Worm (Caenorhabditis elegans): Measurements from ENCODE around the gene helq-1.

The helq-1 gene

ce11 chrIII:614447-614846, 27.5 kb upstream of the helq-1 start, which contains the start of gene T19C3.3:
T19C3.3 (minus strand) TSS chrIII:614547.
- TF ChIP-seq T22C8.4 (GFP tag; IDR thresholded peaks at IDR 0.05) (no peak), cog-1 (tag; optimal IDR thresholded peaks at IDR 0.05) (no peak), ztf-29 (GFP tag; IDR thresholded peaks at IDR 0.05) (no peak), klf-2 (GFP tag; conservative IDR thresholded peaks at IDR 0.05) (no peak), ztf-23 (GFP tag; IDR thresholded peaks at IDR 0.05) (no peak), ref-1 (GFP tag; conservative IDR thresholded peaks at IDR 0.05) (no peak), med-1 (GFP tag; optimal IDR thresholded peaks at IDR 0.05; ENCODE audit: insufficient read depth) (no peak), flt-1 (GFP tag; IDR thresholded peaks at IDR 0.05) (no peak), tab-1 (GFP tag; IDR thresholded peaks at IDR 0.05) (no peak)

DNA sequence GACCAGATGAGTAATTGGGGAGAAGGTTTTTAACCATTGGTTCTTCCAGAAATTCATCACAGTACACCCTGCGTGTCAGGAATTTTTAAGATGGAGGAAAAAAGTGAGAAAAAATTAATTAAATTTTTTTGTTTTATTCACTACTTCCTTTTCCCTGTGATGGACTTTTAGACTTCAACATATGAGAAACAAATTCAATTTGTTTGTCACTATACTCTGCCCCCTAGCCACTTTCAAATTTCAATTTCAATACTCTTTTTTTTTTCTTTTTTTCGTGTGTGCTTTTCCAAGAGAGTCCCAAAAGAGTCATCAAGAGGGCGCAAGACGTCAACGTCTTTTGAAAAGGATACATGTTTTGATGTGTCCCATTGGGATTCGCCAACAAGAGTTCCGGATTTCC, 25.9 kb upstream of the helq-1 start:
- TF ChIP-seq tab-1 (GFP tag; IDR thresholded peaks at IDR 0.05): no peak
- no peak for TF ChIP-seq T22C8.4 (GFP tag; IDR thresholded peaks at IDR 0.05)
- TF ChIP-seq ztf-23 (GFP tag; IDR thresholded peaks at IDR 0.05): no peak
- TF ChIP-seq cog-1 (tag; optimal IDR thresholded peaks at IDR 0.05): no peak
- TF ChIP-seq ref-1 (GFP tag; conservative IDR thresholded peaks at IDR 0.05): no peak
- TF ChIP-seq flt-1 (GFP tag; IDR thresholded peaks at IDR 0.05): no peak
- no peak for TF ChIP-seq med-1 (GFP tag; optimal IDR thresholded peaks at IDR 0.05; ENCODE audit: insufficient read depth)
- no peak for TF ChIP-seq klf-2 (GFP tag; conservative IDR thresholded peaks at IDR 0.05)
- no peak for TF ChIP-seq ztf-29 (GFP tag; IDR thresholded peaks at IDR 0.05)

- TF ChIP-seq flt-1 (GFP tag; IDR thresholded peaks at IDR 0.05) (no peak), klf-2 (GFP tag; conservative IDR thresholded peaks at IDR 0.05) (no peak), ztf-29 (GFP tag; IDR thresholded peaks at IDR 0.05) (no peak), tab-1 (GFP tag; IDR thresholded peaks at IDR 0.05) (no peak), T22C8.4 (GFP tag; IDR thresholded peaks at IDR 0.05) (no peak), ztf-23 (GFP tag; IDR thresholded peaks at IDR 0.05) (no peak), med-1 (GFP tag; optimal IDR thresholded peaks at IDR 0.05; ENCODE audit: insufficient read depth) (no peak), ref-1 (GFP tag; conservative IDR thresholded peaks at IDR 0.05) (no peak), cog-1 (tag; optimal IDR thresholded peaks at IDR 0.05) (no peak)
These were observed 25.0 kb upstream of the helq-1 start for ce11 chrIII:611900-612299.

DNA sequence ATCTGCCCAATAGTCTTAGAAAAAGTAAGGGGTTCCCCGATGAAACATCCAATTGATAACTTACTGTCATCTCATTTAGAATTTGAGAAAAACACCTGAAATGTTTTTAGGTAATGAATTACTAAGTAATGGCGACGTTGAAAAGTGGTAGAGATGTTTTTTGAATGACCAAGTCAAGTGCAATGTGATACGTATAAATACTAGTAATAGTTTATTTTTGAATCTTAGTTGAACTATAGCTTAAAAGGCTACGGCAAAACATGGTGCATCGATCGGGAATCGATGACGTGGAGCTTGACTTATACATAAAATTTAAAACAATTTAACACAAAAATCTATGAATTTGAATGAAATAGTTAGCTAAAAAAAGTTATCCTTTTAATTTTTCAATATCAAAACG, 22.6 kb upstream of the helq-1 start, which contains the start of gene best-17:
best-17 (minus strand) TSS at position 101 of the 400 bp plus-strand sequence.
- TF ChIP-seq tab-1 (GFP tag; IDR thresholded peaks at IDR 0.05) (no peak), ztf-29 (GFP tag; IDR thresholded peaks at IDR 0.05) (no peak), cog-1 (tag; optimal IDR thresholded peaks at IDR 0.05) (no peak), ref-1 (GFP tag; conservative IDR thresholded peaks at IDR 0.05) (no peak), klf-2 (GFP tag; conservative IDR thresholded peaks at IDR 0.05) (no peak), flt-1 (GFP tag; IDR thresholded peaks at IDR 0.05) (no peak), med-1 (GFP tag; optimal IDR thresholded peaks at IDR 0.05; ENCODE audit: insufficient read depth) (no peak), ztf-23 (GFP tag; IDR thresholded peaks at IDR 0.05) (no peak), T22C8.4 (GFP tag; IDR thresholded peaks at IDR 0.05) (no peak)

- TF ChIP-seq cog-1 (tag; optimal IDR thresholded peaks at IDR 0.05) (no peak), T22C8.4 (GFP tag; IDR thresholded peaks at IDR 0.05) (no peak), tab-1 (GFP tag; IDR thresholded peaks at IDR 0.05) (no peak), med-1 (GFP tag; optimal IDR thresholded peaks at IDR 0.05; ENCODE audit: insufficient read depth) (no peak), ztf-23 (GFP tag; IDR thresholded peaks at IDR 0.05) (no peak), ref-1 (GFP tag; conservative IDR thresholded peaks at IDR 0.05) (no peak), flt-1 (GFP tag; IDR thresholded peaks at IDR 0.05) (no peak), klf-2 (GFP tag; conservative IDR thresholded peaks at IDR 0.05) (no peak), ztf-29 (GFP tag; IDR thresholded peaks at IDR 0.05) (no peak)
These were observed 18.6 kb upstream of the helq-1 start, which contains the start of the genes Y55B1AR.4 and ttr-7 for ce11 chrIII:605415-606054. Y55B1AR.4 (minus strand) TSS chrIII:605515. ttr-7 (plus strand) TSS chrIII:606004.

DNA sequence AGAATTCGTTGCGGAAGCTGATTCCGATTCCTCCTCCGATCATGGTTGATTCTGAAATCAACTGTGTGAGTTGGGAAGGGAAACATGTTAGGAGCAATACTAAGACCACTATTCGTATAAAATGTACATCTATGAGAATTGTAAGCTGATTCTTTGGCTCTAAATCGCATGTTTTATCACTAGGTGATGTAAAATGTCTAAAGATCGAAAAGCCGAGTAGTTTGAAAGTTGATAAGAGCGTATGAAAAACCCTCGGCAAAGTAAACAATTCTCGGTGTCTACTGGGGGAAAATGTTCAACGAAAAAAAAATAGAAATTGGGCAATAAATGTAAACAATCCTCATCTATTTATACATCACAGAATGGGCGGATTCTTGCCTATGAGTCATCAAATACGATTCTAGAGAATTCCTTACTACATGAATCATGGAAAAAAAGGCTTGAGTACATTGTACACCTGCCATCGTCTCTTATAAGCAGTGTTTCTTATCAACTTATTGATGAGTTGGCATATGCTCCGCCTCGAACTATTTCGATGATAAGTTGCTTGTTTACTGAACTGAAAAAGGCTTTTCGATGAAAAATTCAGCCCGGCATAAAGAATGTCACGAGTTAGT, 13.5 kb upstream of the helq-1 start, which contains the start of gene lec-6:
lec-6 (minus strand) TSS at position 51 of the 617 bp plus-strand sequence.
- TF ChIP-seq cog-1 (tag; optimal IDR thresholded peaks at IDR 0.05) (no peak), ztf-29 (GFP tag; IDR thresholded peaks at IDR 0.05) (no peak), tab-1 (GFP tag; IDR thresholded peaks at IDR 0.05) (no peak), T22C8.4 (GFP tag; IDR thresholded peaks at IDR 0.05) (no peak), ztf-23 (GFP tag; IDR thresholded peaks at IDR 0.05) (no peak), klf-2 (GFP tag; conservative IDR thresholded peaks at IDR 0.05) (no peak), flt-1 (GFP tag; IDR thresholded peaks at IDR 0.05) (no peak), med-1 (GFP tag; optimal IDR thresholded peaks at IDR 0.05; ENCODE audit: insufficient read depth) (no peak), ref-1 (GFP tag; conservative IDR thresholded peaks at IDR 0.05) (no peak)

ce11 chrIII:599279-599678, 12.4 kb upstream of the helq-1 start:
- TF ChIP-seq cog-1 (tag; optimal IDR thresholded peaks at IDR 0.05) (no peak), flt-1 (GFP tag; IDR thresholded peaks at IDR 0.05) (no peak), tab-1 (GFP tag; IDR thresholded peaks at IDR 0.05) (no peak), ref-1 (GFP tag; conservative IDR thresholded peaks at IDR 0.05) (no peak), ztf-23 (GFP tag; IDR thresholded peaks at IDR 0.05) (no peak), ztf-29 (GFP tag; IDR thresholded peaks at IDR 0.05) (no peak), T22C8.4 (GFP tag; IDR thresholded peaks at IDR 0.05) (no peak), klf-2 (GFP tag; conservative IDR thresholded peaks at IDR 0.05) (no peak), med-1 (GFP tag; optimal IDR thresholded peaks at IDR 0.05; ENCODE audit: insufficient read depth) (no peak)

DNA sequence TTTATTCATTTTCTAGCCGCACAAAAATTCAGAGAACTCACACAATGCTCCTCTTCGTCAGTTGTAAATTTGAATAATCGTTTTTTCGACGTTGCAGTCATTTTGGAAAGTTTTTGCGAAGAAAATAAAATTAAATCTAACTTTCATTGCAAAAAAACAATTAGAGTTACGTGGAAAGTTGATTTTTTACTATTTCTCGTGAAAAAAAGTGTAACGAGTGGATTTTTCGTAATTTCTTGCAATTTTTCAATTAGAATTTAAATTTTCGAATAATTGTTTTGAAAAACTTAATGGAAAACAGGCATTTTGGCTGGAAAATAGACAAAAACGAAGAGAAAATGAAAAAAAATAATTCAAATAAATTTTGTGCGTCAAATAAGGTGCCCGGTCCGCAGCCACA, 11.8 kb upstream of the helq-1 start, which contains the start of gene Y55B1AR.2:
Y55B1AR.2 (minus strand) TSS at position 101 of the 400 bp plus-strand sequence.
- TF ChIP-seq T22C8.4 (GFP tag; IDR thresholded peaks at IDR 0.05): no peak
- TF ChIP-seq tab-1 (GFP tag; IDR thresholded peaks at IDR 0.05): no peak
- no peak for TF ChIP-seq ztf-23 (GFP tag; IDR thresholded peaks at IDR 0.05)
- no peak for TF ChIP-seq flt-1 (GFP tag; IDR thresholded peaks at IDR 0.05)
- no peak for TF ChIP-seq med-1 (GFP tag; optimal IDR thresholded peaks at IDR 0.05; ENCODE audit: insufficient read depth)
- TF ChIP-seq cog-1 (tag; optimal IDR thresholded peaks at IDR 0.05): no peak

DNA sequence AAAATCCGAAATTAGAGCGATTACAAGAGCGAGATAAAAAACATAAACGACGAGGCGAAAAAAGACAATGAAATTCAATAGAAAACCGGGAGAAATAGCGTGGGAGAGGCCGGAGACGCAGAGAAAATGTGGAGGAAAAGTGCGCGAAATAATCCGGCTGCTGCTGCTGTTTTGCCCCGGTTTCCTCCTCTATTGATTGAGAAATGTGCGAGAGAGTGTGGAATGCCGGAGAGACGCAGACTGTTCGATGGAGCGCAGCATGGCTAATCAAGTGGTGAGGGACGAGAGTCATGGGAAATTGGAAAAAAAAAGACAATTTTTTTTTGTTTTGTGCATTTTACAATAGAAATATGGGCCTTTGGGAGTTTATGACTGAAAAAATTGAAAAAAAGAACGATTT, 11.3 kb upstream of the helq-1 start:
- TF ChIP-seq T22C8.4 (GFP tag; IDR thresholded peaks at IDR 0.05) (peak; percentile 91), cog-1 (tag; optimal IDR thresholded peaks at IDR 0.05) (peak; percentile 38), klf-2 (GFP tag; conservative IDR thresholded peaks at IDR 0.05) (no peak), ztf-29 (GFP tag; IDR thresholded peaks at IDR 0.05) (no peak), flt-1 (GFP tag; IDR thresholded peaks at IDR 0.05) (0 out of 2 replicates have a peak, but pooled peaks have one; percentile 22)

All from whole organism, midembryonic.